Worm (Caenorhabditis elegans) whole organism, late embryonic: ENCODE results near the gene grk-1.

Experiments used
- C08G9.2 ChIP-seq: sonication (generic microtip); optimal IDR thresholded peaks from 2 replicates; lab custom pipeline; 2016; ENCODE audit warnings: mild to moderate bottlenecking, missing genetic modification characterization, moderate library complexity, missing compliant biosample characterization
- F13H6.1 ChIP-seq: sonication (generic microtip); optimal IDR thresholded peaks from 2 replicates; lab custom pipeline; 2016; ENCODE audit warnings: missing genetic modification characterization, missing compliant biosample characterization
- K09A11.1 ChIP-seq: sonication (generic microtip); optimal IDR thresholded peaks from 2 replicates; lab custom pipeline; 2017; ENCODE audit warnings: antibody characterized with exemption, mild to moderate bottlenecking, missing genetic modification characterization, missing compliant biosample characterization; ENCODE audit not compliant: insufficient read depth
- T23F11.4 ChIP-seq: fragments of 200-800 bp; sonication (Bioruptor generic); optimal IDR thresholded peaks from 2 replicates; lab custom pipeline; 2018; ENCODE audit warnings: mild to moderate bottlenecking, missing genetic modification characterization, missing compliant biosample characterization
- ama-1 ChIP-seq: fragments of 150-350 bp; optimal IDR thresholded peaks from 2 replicates; lab custom pipeline; 2014
- ceh-14 ChIP-seq: sonication (generic microtip); optimal IDR thresholded peaks from 2 replicates; lab custom pipeline; 2016; ENCODE audit warnings: missing genotype, missing genetic modification characterization, missing compliant biosample characterization
- ceh-18 ChIP-seq: sonication (generic microtip); optimal IDR thresholded peaks from 2 replicates; lab custom pipeline; 2016; ENCODE audit warnings: missing genetic modification characterization, missing compliant biosample characterization
- ceh-19 ChIP-seq: fragments of 200-800 bp; sonication (Bioruptor generic); optimal IDR thresholded peaks from 2 replicates; lab custom pipeline; 2018; ENCODE audit warnings: mild to moderate bottlenecking, missing genetic modification characterization, missing compliant biosample characterization
- ceh-2 ChIP-seq: sonication (generic microtip); optimal IDR thresholded peaks from 2 replicates; lab custom pipeline; 2016; ENCODE audit warnings: missing genotype, missing genetic modification characterization, missing compliant biosample characterization
- ceh-22 ChIP-seq: sonication (generic microtip); optimal IDR thresholded peaks from 2 replicates; lab custom pipeline; 2017; ENCODE audit warnings: missing biosample characterization, missing genetic modification characterization
- ceh-24 ChIP-seq: sonication (generic microtip); optimal IDR thresholded peaks from 2 replicates; lab custom pipeline; 2016; ENCODE audit warnings: mild to moderate bottlenecking, missing genetic modification characterization, missing compliant biosample characterization
- ceh-30 ChIP-seq: fragments of 150-350 bp; optimal IDR thresholded peaks from 2 replicates; lab custom pipeline; 2014; ENCODE audit warnings: missing biosample characterization, missing genetic modification characterization
- ceh-31 ChIP-seq: sonication (generic microtip); optimal IDR thresholded peaks from 2 replicates; lab custom pipeline; 2016; ENCODE audit warnings: missing genetic modification characterization, missing compliant biosample characterization
- ceh-34 ChIP-seq: sonication (generic microtip); optimal IDR thresholded peaks from 2 replicates; lab custom pipeline; 2016; ENCODE audit warnings: mild to moderate bottlenecking, missing genetic modification characterization, missing compliant biosample characterization
- ceh-48 ChIP-seq: sonication (generic microtip); optimal IDR thresholded peaks from 2 replicates; lab custom pipeline; 2016; ENCODE audit warnings: missing genetic modification characterization, inconsistent platforms, missing compliant biosample characterization
- dmd-4 ChIP-seq: sonication (generic microtip); optimal IDR thresholded peaks from 2 replicates; lab custom pipeline; 2016; ENCODE audit warnings: borderline replicate concordance, missing genetic modification characterization, missing compliant biosample characterization
- dve-1 ChIP-seq: sonication (generic microtip); optimal IDR thresholded peaks from 2 replicates; lab custom pipeline; 2017; ENCODE audit warnings: antibody characterized with exemption, mild to moderate bottlenecking, missing genetic modification characterization, missing compliant biosample characterization
- elt-2 ChIP-seq: sonication (generic microtip); optimal IDR thresholded peaks from 2 replicates; lab custom pipeline; 2016; ENCODE audit warnings: missing genetic modification reagents, missing genetic modification characterization, missing compliant biosample characterization
- ets-4 ChIP-seq: sonication (generic microtip); optimal IDR thresholded peaks from 2 replicates; lab custom pipeline; 2016; ENCODE audit warnings: missing genetic modification characterization, missing compliant biosample characterization
- fax-1 ChIP-seq: sonication (generic microtip); optimal IDR thresholded peaks from 2 replicates; lab custom pipeline; 2016; ENCODE audit warnings: missing genotype, missing genetic modification characterization, missing compliant biosample characterization
- hlh-15 ChIP-seq: sonication (generic microtip); optimal IDR thresholded peaks from 2 replicates; lab custom pipeline; 2016; ENCODE audit warnings: missing genetic modification characterization, missing compliant biosample characterization
- hlh-30 ChIP-seq: sonication (generic microtip); optimal IDR thresholded peaks from 2 replicates; lab custom pipeline; 2017; ENCODE audit warnings: antibody characterized with exemption, missing genetic modification characterization, missing compliant biosample characterization; ENCODE audit not compliant: insufficient read depth
- hlh-6 ChIP-seq: sonication (generic microtip); optimal IDR thresholded peaks from 2 replicates; lab custom pipeline; 2016; ENCODE audit warnings: missing genotype, missing genetic modification characterization, missing compliant biosample characterization
- lim-6 ChIP-seq: sonication (generic microtip); optimal IDR thresholded peaks from 2 replicates; lab custom pipeline; 2016; ENCODE audit warnings: missing genetic modification characterization, missing compliant biosample characterization
- lin-11 ChIP-seq: fragments of 200-800 bp; sonication (Bioruptor generic); optimal IDR thresholded peaks from 2 replicates; lab custom pipeline; 2018; ENCODE audit warnings: mild to moderate bottlenecking, missing genetic modification characterization, missing compliant biosample characterization
- madf-2 ChIP-seq: sonication (generic microtip); optimal IDR thresholded peaks from 2 replicates; lab custom pipeline; 2017; ENCODE audit warnings: missing genetic modification characterization, missing compliant biosample characterization
- mec-3 ChIP-seq: sonication (generic microtip); optimal IDR thresholded peaks from 2 replicates; lab custom pipeline; 2016; ENCODE audit warnings: borderline replicate concordance, missing genetic modification characterization, missing compliant biosample characterization
- nfya-1 ChIP-seq: sonication (generic microtip); optimal IDR thresholded peaks from 2 replicates; lab custom pipeline; 2017; ENCODE audit warnings: missing genetic modification characterization, mild to moderate bottlenecking, missing compliant biosample characterization, antibody characterized with exemption, moderate library complexity
- odd-2 ChIP-seq: sonication (generic microtip); optimal IDR thresholded peaks from 2 replicates; lab custom pipeline; 2017; ENCODE audit warnings: antibody characterized with exemption, mild to moderate bottlenecking, missing genetic modification characterization, missing compliant biosample characterization
- pag-3 ChIP-seq: sonication (generic microtip); optimal IDR thresholded peaks from 2 replicates; lab custom pipeline; 2016; ENCODE audit warnings: missing compliant biosample characterization, missing genetic modification characterization, borderline replicate concordance
- pat-9 ChIP-seq: fragments of 200-800 bp; sonication (Bioruptor generic); optimal IDR thresholded peaks from 2 replicates; lab custom pipeline; 2018; ENCODE audit warnings: mild to moderate bottlenecking, missing genetic modification characterization, moderate library complexity, missing compliant biosample characterization
- pax-1 ChIP-seq: fragments of 150-350 bp; optimal IDR thresholded peaks from 2 replicates; lab custom pipeline; 2014; ENCODE audit warnings: missing biosample characterization, missing genetic modification characterization
- pha-4 ChIP-seq: fragments of 150-350 bp; optimal IDR thresholded peaks from 2 replicates; lab custom pipeline; 2018; ENCODE audit warnings: missing biosample characterization, missing genetic modification reagents, missing genetic modification characterization
- pros-1 ChIP-seq: fragments of 150-350 bp; optimal IDR thresholded peaks from 2 replicates; lab custom pipeline; 2014; ENCODE audit warnings: missing biosample characterization, missing genetic modification reagents, missing genetic modification characterization
- ref-2 ChIP-seq: sonication (generic microtip); optimal IDR thresholded peaks from 2 replicates; lab custom pipeline; 2016; ENCODE audit warnings: missing genetic modification characterization, missing compliant biosample characterization
- rnt-1 ChIP-seq: sonication (generic microtip); optimal IDR thresholded peaks from 2 replicates; lab custom pipeline; 2016; ENCODE audit warnings: missing genetic modification characterization, missing compliant biosample characterization
- sdc-2 ChIP-seq: sonication (generic microtip); optimal IDR thresholded peaks from 2 replicates; lab custom pipeline; 2016; ENCODE audit warnings: missing genotype, missing genetic modification characterization, missing compliant biosample characterization
- sox-4 ChIP-seq: sonication (generic microtip); optimal IDR thresholded peaks from 2 replicates; lab custom pipeline; 2017; ENCODE audit warnings: mild to moderate bottlenecking, missing genetic modification characterization, inconsistent platforms, missing compliant biosample characterization
- syd-9 ChIP-seq: sonication (generic microtip); optimal IDR thresholded peaks from 2 replicates; lab custom pipeline; 2016; ENCODE audit warnings: mild to moderate bottlenecking, missing genetic modification characterization, moderate library complexity, missing compliant biosample characterization
- tbx-2 ChIP-seq: sonication (generic microtip); optimal IDR thresholded peaks from 2 replicates; lab custom pipeline; 2016; ENCODE audit warnings: missing genetic modification characterization, missing compliant biosample characterization
- ttx-3 ChIP-seq: sonication (generic microtip); optimal IDR thresholded peaks from 2 replicates; lab custom pipeline; 2016; ENCODE audit warnings: missing genetic modification reagents, missing genetic modification characterization, missing compliant biosample characterization
- unc-3 ChIP-seq, 2 experiments: fragments of 200-800 bp in 1 of 2; sonication (Bioruptor generic) in 1 of 2; sonication (generic microtip) in 1 of 2; conservative IDR thresholded peaks in 1 of 2; optimal IDR thresholded peaks in 1 of 2; 2 replicates each; pipeline versions ENCODE4 v1.3.6 to Lab custom; 2016 to 2022; ENCODE audit warnings: missing compliant biosample characterization in 2 of 2, missing genetic modification characterization in 2 of 2, missing genetic modification reagents in 1 of 2
- unc-42 ChIP-seq: sonication (generic microtip); optimal IDR thresholded peaks from 2 replicates; lab custom pipeline; 2016; ENCODE audit warnings: missing genotype, missing genetic modification characterization, missing compliant biosample characterization
- unc-55 ChIP-seq: sonication (generic microtip); optimal IDR thresholded peaks from 2 replicates; lab custom pipeline; 2017; ENCODE audit warnings: missing biosample characterization, missing genetic modification reagents, missing genetic modification characterization
- unc-86 ChIP-seq: sonication (generic microtip); optimal IDR thresholded peaks from 2 replicates; lab custom pipeline; 2016; ENCODE audit warnings: missing genetic modification characterization, missing compliant biosample characterization
- ztf-16 ChIP-seq: sonication (generic microtip); optimal IDR thresholded peaks from 2 replicates; lab custom pipeline; 2017; ENCODE audit warnings: missing genetic modification characterization, missing compliant biosample characterization

The grk-1 gene

DNA sequence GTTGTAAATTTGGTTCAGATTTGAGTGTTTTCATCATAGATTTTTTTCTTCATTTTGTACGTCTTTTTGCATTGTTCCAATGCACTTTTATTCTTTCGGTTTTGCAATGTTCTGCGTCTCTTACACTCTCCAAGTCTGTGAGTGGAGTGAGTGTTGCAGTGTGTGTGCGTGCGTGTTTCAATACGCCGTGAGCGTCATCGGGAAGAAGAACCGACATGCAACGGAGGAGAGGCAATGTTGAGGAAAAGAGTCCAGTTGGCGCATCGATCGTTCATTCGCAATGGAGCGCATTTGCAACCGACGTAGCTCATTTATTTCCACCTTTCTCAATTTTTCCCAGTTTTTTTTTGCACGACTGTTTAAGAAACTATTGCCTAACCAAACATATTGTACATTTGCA is 40.4 kb downstream of the grk-1 start, which contains the start of gene ZC506.1:
ZC506.1 (plus strand) TSS at position 400 of the 400 bp plus-strand sequence.
- peak; percentile 77 for TF ChIP-seq sdc-2 (tag; lab: Kevin White, UChicago)
- TF ChIP-seq K09A11.1 (tag; lab: Kevin White, UChicago): peak; percentile 15
- TF ChIP-seq sox-4 (tag; lab: Kevin White, UChicago): no peak
- peak; percentile 97 for TF ChIP-seq nfya-1 (tag; lab: Kevin White, UChicago)
- TF ChIP-seq pag-3: peak; percentile 50
- TF ChIP-seq ceh-30 (tag; lab: Kevin White, UChicago): peak; percentile 74
- TF ChIP-seq elt-2: peak; percentile 53
- TF ChIP-seq lim-6 (tag; lab: Kevin White, UChicago): peak; percentile 33
- peak; percentile 42 for TF ChIP-seq F13H6.1 (tag; lab: Kevin White, UChicago)
- peak; percentile 64 for TF ChIP-seq ceh-19 (GFP tag; lab: Kevin White, UChicago)
- TF ChIP-seq T23F11.4 (GFP tag; lab: Kevin White, UChicago): peak; percentile 13
- TF ChIP-seq unc-86 (tag; lab: Kevin White, UChicago): peak; percentile 62
- TF ChIP-seq odd-2 (tag; lab: Kevin White, UChicago): no peak
- TF ChIP-seq ceh-22 (tag; lab: Kevin White, UChicago): no peak
- no peak for TF ChIP-seq hlh-15 (tag; lab: Kevin White, UChicago)
- TF ChIP-seq pha-4: no peak
- TF ChIP-seq hlh-6 (tag; lab: Kevin White, UChicago): no peak
- no peak for TF ChIP-seq mec-3
- peak; percentile 86 for TF ChIP-seq ref-2 (tag; lab: Kevin White, UChicago)
- TF ChIP-seq unc-42: peak; percentile 85
- peak; percentile 69 for TF ChIP-seq madf-2 (tag; lab: Kevin White, UChicago)
- TF ChIP-seq ceh-18 (tag; lab: Kevin White, UChicago): peak; percentile 95
- peak; percentile 78 for TF ChIP-seq unc-55 (GFP tag; lab: Kevin White, UChicago)
- TF ChIP-seq ttx-3 (tag; lab: Kevin White, UChicago): peak; percentile 21
- peak; percentile 63 for TF ChIP-seq syd-9
- peak; percentile 89 for TF ChIP-seq pros-1
- peak; percentile 90 for TF ChIP-seq ceh-34
- no peak for TF ChIP-seq ceh-24 (tag; lab: Kevin White, UChicago)
- TF ChIP-seq fax-1 (tag; lab: Kevin White, UChicago): no peak
- no peak for TF ChIP-seq pat-9
- TF ChIP-seq ets-4: peak; percentile 64
- TF ChIP-seq lin-11: no peak
- no peak for TF ChIP-seq C08G9.2
- no peak for TF ChIP-seq unc-3 (GFP tag; conservative IDR thresholded peaks at IDR 0.05; lab: Robert Waterston, UW)
- TF ChIP-seq unc-3 (tag; optimal IDR thresholded peaks at IDR 0.05; lab: Kevin White, UChicago): peak; percentile 43
- peak; percentile 96 for TF ChIP-seq ceh-31
- peak; percentile 84 for TF ChIP-seq tbx-2 (tag; lab: Kevin White, UChicago)
- peak; percentile 68 for TF ChIP-seq ztf-16
- peak; percentile 71 for TF ChIP-seq dve-1 (tag; lab: Kevin White, UChicago)
- no peak for TF ChIP-seq ama-1
- no peak for TF ChIP-seq ceh-14
- peak; percentile 87 for TF ChIP-seq rnt-1 (tag; lab: Kevin White, UChicago)
- peak; percentile 2 for TF ChIP-seq dmd-4 (tag; lab: Kevin White, UChicago)
- TF ChIP-seq ceh-2 (tag; lab: Kevin White, UChicago): no peak
- peak; percentile 52 for TF ChIP-seq hlh-30
- peak; percentile 15 for TF ChIP-seq pax-1
- peak; percentile 92 for TF ChIP-seq ceh-48
